Fruit fly (Drosophila melanogaster) whole organism, pupa: ENCODE results near the gene CG11563.

Experiments used
- CG13204 ChIP-seq: fragments of 200-800 bp; sonication (Bioruptor generic); optimal IDR thresholded peaks from 2 replicates; lab custom pipeline; 2018; ENCODE audit warnings: missing biosample characterization, mild to moderate bottlenecking, missing genetic modification characterization, moderate library complexity
- CG14655 ChIP-seq: fragments of 200-800 bp; sonication (Bioruptor generic); optimal IDR thresholded peaks from 3 replicates; lab custom pipeline; 2017; ENCODE audit warnings: mild to moderate bottlenecking, missing biosample characterization, missing genetic modification reagents, missing genetic modification characterization
- CG15710 ChIP-seq: fragments of 200-800 bp; sonication (Bioruptor generic); optimal IDR thresholded peaks from 2 replicates; lab custom pipeline; 2018; ENCODE audit warnings: missing biosample characterization, mild to moderate bottlenecking, missing genetic modification characterization, moderate library complexity
- EcR ChIP-seq: fragments of 200-800 bp; sonication (Bioruptor generic); optimal IDR thresholded peaks from 3 replicates; lab custom pipeline; 2019; ENCODE audit warnings: missing biosample characterization, missing genetic modification characterization, mild to moderate bottlenecking, moderate library complexity, missing genetic modification reagents
- Pif1A ChIP-seq: fragments of 200-800 bp; sonication (Bioruptor generic); optimal IDR thresholded peaks from 3 replicates; lab custom pipeline; 2016; ENCODE audit warnings: missing biosample characterization, missing genetic modification characterization
- Pif1B ChIP-seq: fragments of 200-800 bp; sonication (Bioruptor generic); optimal IDR thresholded peaks from 3 replicates; lab custom pipeline; 2016; ENCODE audit warnings: missing biosample characterization, missing genetic modification characterization
- Snoo ChIP-seq: fragments of 200-800 bp; sonication (Bioruptor generic); optimal IDR thresholded peaks from 3 replicates; lab custom pipeline; 2017; ENCODE audit warnings: missing biosample characterization, mild to moderate bottlenecking, missing genetic modification characterization, inconsistent platforms
- fd96Ca ChIP-seq: fragments of 200-800 bp; sonication (Bioruptor generic); IDR thresholded peaks from 3 replicates; pipeline ENCODE4 v1.3.6; 2022; ENCODE audit warnings: missing biosample characterization, missing genetic modification characterization
- rn ChIP-seq: fragments of 200-800 bp; sonication (Bioruptor generic); IDR thresholded peaks from 2 replicates; pipeline ENCODE4 v1.3.6; 2022; ENCODE audit warnings: missing biosample characterization, missing genetic modification characterization

DNA sequence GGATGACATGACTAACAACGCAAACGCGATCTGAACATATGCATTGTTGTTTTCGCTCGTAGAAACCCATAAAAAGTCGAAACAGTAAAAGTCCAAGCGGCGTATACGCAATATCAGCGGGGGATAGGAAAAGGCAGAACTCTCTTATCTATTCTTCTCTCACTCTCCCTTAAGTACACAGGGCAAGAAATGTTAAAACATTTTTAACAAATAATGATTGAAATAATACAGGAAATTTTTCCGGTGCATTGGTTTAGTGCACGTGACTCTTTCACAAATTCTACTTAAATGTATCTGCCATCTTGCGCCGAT, 21.2 kb upstream of the CG11563 start:
- TF ChIP-seq EcR (GFP tag; lab: Kevin White, UChicago) (no peak), Snoo (tag; lab: Kevin White, UChicago) (peak; percentile 2), Pif1B (GFP tag; lab: Kevin White, UChicago) (no peak), CG14655 (no peak), rn (GFP tag; lab: Robert Waterston, UW) (no peak), CG13204 (GFP tag; lab: Kevin White, UChicago) (no peak), Pif1A (GFP tag; lab: Kevin White, UChicago) (no peak), fd96Ca (no peak), CG15710 (no peak)
